Worm (Caenorhabditis elegans) whole organism, L3 larva: ENCODE results near the gene F47B8.5.

Experiments
- ama-1 ChIP-seq: fragments of 150-350 bp; optimal IDR thresholded peaks from 2 replicates; lab custom pipeline; 2018
- ceh-9 ChIP-seq: sonication (generic microtip); optimal IDR thresholded peaks from 2 replicates; lab custom pipeline; 2018; ENCODE audit warnings: missing biosample characterization, missing genetic modification characterization
- elt-2 ChIP-seq: sonication (generic microtip); optimal IDR thresholded peaks from 2 replicates; lab custom pipeline; 2016; ENCODE audit warnings: missing genetic modification reagents, mild to moderate bottlenecking, missing genetic modification characterization, missing compliant biosample characterization
- elt-3 ChIP-seq, 3 experiments: fragments of 150-350 bp in 1 of 3; sonication (generic microtip) in 2 of 3; optimal IDR thresholded peaks; 2 replicates in 2 of 3; 4 replicates in 1 of 3; lab custom pipeline; 2014 to 2017; ENCODE audit warnings: missing biosample characterization in 3 of 3, missing genetic modification characterization in 3 of 3
- mml-1 ChIP-seq: fragments of 150-350 bp; sonication (generic microtip); optimal IDR thresholded peaks from 3 replicates; lab custom pipeline; 2014; ENCODE audit warnings: missing biosample characterization, missing genetic modification characterization
- nhr-12 ChIP-seq: fragments of 150-350 bp; optimal IDR thresholded peaks from 2 replicates; lab custom pipeline; 2014; ENCODE audit warnings: missing biosample characterization, missing genetic modification characterization
- nhr-237 ChIP-seq: fragments of 150-350 bp; optimal IDR thresholded peaks from 2 replicates; lab custom pipeline; 2014; ENCODE audit warnings: missing biosample characterization, missing genetic modification characterization
- nhr-76 ChIP-seq: fragments of 150-350 bp; sonication (generic microtip); optimal IDR thresholded peaks from 5 replicates; lab custom pipeline; 2014; ENCODE audit warnings: missing biosample characterization, missing genetic modification characterization
- skn-1 ChIP-seq: fragments of 150-350 bp; optimal IDR thresholded peaks from 2 replicates; lab custom pipeline; 2014; ENCODE audit warnings: missing biosample characterization, missing genetic modification characterization
- snpc-4 ChIP-seq: fragments of 150-350 bp; optimal IDR thresholded peaks from 2 replicates; lab custom pipeline; 2014; ENCODE audit warnings: missing biosample characterization, missing genetic modification characterization
- tbx-2 ChIP-seq: sonication (generic microtip); optimal IDR thresholded peaks from 2 replicates; lab custom pipeline; 2016; ENCODE audit warnings: mild to moderate bottlenecking, missing genetic modification characterization, missing compliant biosample characterization
- unc-62 ChIP-seq: fragments of 150-350 bp; sonication (generic microtip); optimal IDR thresholded peaks from 4 replicates; lab custom pipeline; 2014; ENCODE audit warnings: missing biosample characterization, missing genetic modification reagents, missing genetic modification characterization
- ztf-11 ChIP-seq: fragments of 150-350 bp; optimal IDR thresholded peaks from 2 replicates; lab custom pipeline; 2014; ENCODE audit warnings: missing biosample characterization, missing genetic modification characterization

DNA sequence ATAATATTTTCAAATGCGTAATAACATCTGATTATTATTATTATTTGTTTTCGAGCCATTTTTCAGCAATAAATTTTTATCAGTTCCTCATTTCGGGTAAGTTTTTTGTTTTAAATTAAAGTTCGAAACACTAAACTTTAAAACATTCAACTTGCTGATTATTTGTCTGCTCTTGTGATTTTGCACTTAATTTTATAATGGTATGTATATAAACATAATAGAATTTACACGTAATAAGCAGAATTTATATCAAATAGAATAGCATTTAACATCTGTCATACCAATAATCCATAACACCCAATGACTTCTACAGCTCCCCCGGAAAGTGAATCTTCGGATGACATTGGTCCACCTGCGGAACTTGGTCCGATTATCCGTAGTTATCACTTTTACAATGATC, 5.4 kb upstream of the F47B8.5 start, which contains the start of gene srm-4:
- TF ChIP-seq elt-2 (tag; lab: Kevin White, UChicago) (no peak), ztf-11 (tag; lab: Kevin White, UChicago) (no peak), elt-3 (tag; optimal IDR thresholded peaks at IDR 0.05; lab: Kevin White, UChicago) (no peak), skn-1 (tag; lab: Kevin White, UChicago) (no peak), nhr-12 (tag; lab: Kevin White, UChicago) (no peak), snpc-4 (tag; lab: Kevin White, UChicago) (no peak), ama-1 (lab: Kevin White, UChicago) (no peak), unc-62 (GFP tag; lab: Kevin White, UChicago) (no peak), tbx-2 (tag; lab: Kevin White, UChicago) (no peak), nhr-76 (tag; lab: Kevin White, UChicago) (no peak), nhr-237 (tag; lab: Kevin White, UChicago) (no peak), mml-1 (tag; lab: Kevin White, UChicago) (no peak), ceh-9 (tag; lab: Kevin White, UChicago) (no peak)
